Worm (Caenorhabditis elegans): ENCODE results near the gene F53H4.6.

- TF ChIP-seq flt-1 (GFP tag; IDR thresholded peaks at IDR 0.05): no peak
- TF ChIP-seq med-1 (GFP tag; optimal IDR thresholded peaks at IDR 0.05; ENCODE audit: insufficient read depth): no peak
These were observed 16.5 kb upstream of the F53H4.6 start for ce11 chrX:15876936-15877335.

Data from whole organism, midembryonic.